Fruit fly (Drosophila melanogaster): ENCODE measurements around the gene Pink1.

DNA sequence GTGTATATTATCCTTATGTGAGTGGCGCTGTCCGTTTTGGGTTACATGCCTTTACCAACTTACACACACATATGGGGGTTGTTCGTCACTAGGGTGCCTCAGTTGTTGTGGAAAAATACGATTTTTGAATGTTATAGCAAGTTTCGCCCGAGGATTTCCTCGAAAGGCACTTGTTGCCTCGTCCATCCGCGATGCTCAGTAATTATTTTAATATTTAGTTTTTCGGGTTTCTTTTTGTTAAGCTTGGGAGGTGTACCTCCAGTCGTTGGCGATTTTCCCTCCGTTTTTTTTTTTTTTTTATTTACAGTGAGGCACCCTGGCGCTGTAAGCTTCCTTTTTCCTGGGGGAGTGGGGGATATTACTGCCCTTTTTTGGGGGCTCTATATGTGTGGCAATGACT lies 12.9 kb downstream of the Pink1 start:
- TF ChIP-seq Eip78C (GFP tag) = peak; percentile 95
- TF ChIP-seq CG6163 (GFP tag; IDR thresholded peaks at IDR 0.05) = peak; percentile 82
- TF ChIP-seq fkh (GFP tag; optimal IDR thresholded peaks at IDR 0.05) = no peak
- TF ChIP-seq OdsH (GFP tag; optimal IDR thresholded peaks at IDR 0.05) = peak; percentile 80
- peak; percentile 82 for TF ChIP-seq Smox (GFP tag; optimal IDR thresholded peaks at IDR 0.05)
- peak; percentile 76 for TF ChIP-seq net (GFP tag; optimal IDR thresholded peaks at IDR 0.05)
- TF ChIP-seq dac (GFP tag; optimal IDR thresholded peaks at IDR 0.05) = peak; percentile 51
- TF ChIP-seq CG3919 (GFP tag; optimal IDR thresholded peaks at IDR 0.05) = peak; percentile 77
- peak; percentile 71 for TF ChIP-seq CG10669 (GFP tag; optimal IDR thresholded peaks at IDR 0.05)
- peak; percentile 35; the same call in 1 of the 2 replicates for TF ChIP-seq CG11294 (GFP tag; IDR thresholded peaks at IDR 0.05)
- peak; percentile 55 for TF ChIP-seq CG1621 (tag; optimal IDR thresholded peaks at IDR 0.05)
- TF ChIP-seq ss (GFP tag; optimal IDR thresholded peaks at IDR 0.05) = peak; percentile 73 to 83
- TF ChIP-seq Ets96B (tag; optimal IDR thresholded peaks at IDR 0.05) = peak; percentile 64
- peak; percentile 50 for TF ChIP-seq Sox15 (GFP tag; optimal IDR thresholded peaks at IDR 0.05)

All from whole organism, prepupa.